Fruit fly (Drosophila melanogaster) whole organism, embryonic: ENCODE results near the gene CG4461.

Experiments
- Adf1 ChIP-seq: fragments of 200-800 bp; sonication (Bioruptor generic); IDR thresholded peaks from 2 replicates; pipeline ENCODE4 v1.3.6; 2022; ENCODE audit warnings: missing biosample characterization, missing genetic modification characterization
- CG11085 ChIP-seq: fragments of 200-800 bp; sonication (Bioruptor generic); IDR thresholded peaks from 2 replicates; pipeline ENCODE4 v1.3.6; 2022; ENCODE audit warnings: missing biosample characterization, missing genetic modification characterization
- CG11398 ChIP-seq: fragments of 200-800 bp; sonication (Bioruptor generic); optimal IDR thresholded peaks from 2 replicates; lab custom pipeline; 2016; ENCODE audit warnings: missing biosample characterization, missing genetic modification characterization
- CG15011 ChIP-seq: fragments of 200-800 bp; sonication (Bioruptor generic); optimal IDR thresholded peaks from 3 replicates; lab custom pipeline; 2018; ENCODE audit warnings: missing biosample characterization, mild to moderate bottlenecking, missing genetic modification characterization
- CG18599 ChIP-seq: fragments of 200-800 bp; sonication (Bioruptor generic); optimal IDR thresholded peaks from 3 replicates; lab custom pipeline; 2017; ENCODE audit warnings: missing biosample characterization, missing genetic modification characterization, mild to moderate bottlenecking, moderate library complexity, missing genetic modification reagents
- CG2120 ChIP-seq: fragments of 200-800 bp; sonication (Bioruptor generic); optimal IDR thresholded peaks from 3 replicates; lab custom pipeline; 2016; ENCODE audit warnings: missing biosample characterization, missing genetic modification characterization
- CG2889 ChIP-seq: fragments of 200-800 bp; sonication (Bioruptor generic); IDR thresholded peaks from 3 replicates; pipeline ENCODE4 v1.3.6; 2022; ENCODE audit warnings: missing biosample characterization, missing genetic modification characterization
- CG31441 ChIP-seq: fragments of 200-800 bp; sonication (Bioruptor generic); IDR thresholded peaks from 2 replicates; pipeline ENCODE4 v1.3.6; 2022; ENCODE audit warnings: missing biosample characterization, missing genetic modification characterization
- CG3407 ChIP-seq: fragments of 200-800 bp; sonication (Bioruptor generic); optimal IDR thresholded peaks from 2 replicates; lab custom pipeline; 2018; ENCODE audit warnings: missing biosample characterization, mild to moderate bottlenecking, missing genetic modification characterization
- CG34224 ChIP-seq: fragments of 200-800 bp; sonication (Bioruptor generic); IDR thresholded peaks from 3 replicates; pipeline ENCODE4 v1.3.6; 2022; ENCODE audit warnings: missing biosample characterization, missing genetic modification characterization; ENCODE audit not compliant: partially characterized antibody
- CG3726 ChIP-seq: fragments of 200-800 bp; sonication (Bioruptor generic); IDR thresholded peaks from 3 replicates; pipeline ENCODE4, ENCODE4 v1.3.6; 2022; ENCODE audit warnings: missing biosample characterization, missing genetic modification characterization
- CG3838 ChIP-seq: fragments of 200-800 bp; sonication (Bioruptor generic); optimal IDR thresholded peaks from 3 replicates; lab custom pipeline; 2016; ENCODE audit warnings: missing biosample characterization, missing genetic modification characterization
- CG4730 ChIP-seq: fragments of 200-800 bp; sonication (Bioruptor generic); IDR thresholded peaks from 2 replicates; pipeline ENCODE4 v1.3.6; 2022; ENCODE audit warnings: missing biosample characterization, missing genetic modification characterization
- CG5953 ChIP-seq: fragments of 200-800 bp; sonication (Bioruptor generic); IDR thresholded peaks from 2 replicates; pipeline ENCODE4 v1.3.6; 2022; ENCODE audit warnings: missing biosample characterization, missing genetic modification characterization
- CG6683 ChIP-seq: fragments of 200-800 bp; sonication (Bioruptor generic); optimal IDR thresholded peaks from 2 replicates; lab custom pipeline; 2017; ENCODE audit warnings: missing biosample characterization, mild to moderate bottlenecking, missing genetic modification characterization, missing genetic modification reagents
- CG6689 ChIP-seq: fragments of 200-800 bp; sonication (Bioruptor generic); IDR thresholded peaks from 2 replicates; pipeline ENCODE4 v1.3.6; 2022; ENCODE audit warnings: missing biosample characterization, missing genetic modification characterization
- CG6765 ChIP-seq: fragments of 200-800 bp; sonication (Bioruptor generic); optimal IDR thresholded peaks from 3 replicates; lab custom pipeline; 2017; ENCODE audit warnings: missing biosample characterization, mild to moderate bottlenecking, missing genetic modification characterization
- CG7745 ChIP-seq: fragments of 200-800 bp; sonication (Bioruptor generic); optimal IDR thresholded peaks from 2 replicates; lab custom pipeline; 2018; ENCODE audit warnings: missing biosample characterization, mild to moderate bottlenecking, missing genetic modification characterization, moderate library complexity
- CG8765 ChIP-seq: fragments of 200-800 bp; sonication (Bioruptor generic); IDR thresholded peaks from 2 replicates; pipeline ENCODE4 v1.3.6; 2022; ENCODE audit warnings: missing biosample characterization, missing genetic modification characterization
- CG8944 ChIP-seq: fragments of 200-800 bp; sonication (Bioruptor generic); optimal IDR thresholded peaks from 3 replicates; lab custom pipeline; 2016; ENCODE audit warnings: missing biosample characterization, missing genetic modification characterization
- Chrac-16 ChIP-seq: fragments of 200-800 bp; sonication (Bioruptor generic); optimal IDR thresholded peaks from 3 replicates; lab custom pipeline; 2016; ENCODE audit warnings: missing biosample characterization, missing genetic modification characterization
- Dref ChIP-seq: fragments of 200-800 bp; sonication (Bioruptor generic); IDR thresholded peaks from 2 replicates; pipeline ENCODE4 v1.3.6; 2022; ENCODE audit warnings: missing biosample characterization, missing genetic modification characterization
- E2f1 ChIP-seq: fragments of 200-800 bp; sonication (Bioruptor generic); IDR thresholded peaks from 2 replicates; pipeline ENCODE4 v1.3.6; 2022; ENCODE audit warnings: missing biosample characterization, missing genetic modification characterization
- Gug ChIP-seq: fragments of 200-800 bp; sonication (Bioruptor generic); IDR thresholded peaks from 4 replicates; pipeline ENCODE4 v1.3.6; 2022; ENCODE audit warnings: missing biosample characterization, missing genetic modification characterization
- Jarid2 ChIP-seq: fragments of 200-800 bp; sonication (Bioruptor generic); optimal IDR thresholded peaks from 3 replicates; lab custom pipeline; 2017; ENCODE audit warnings: mild to moderate bottlenecking, missing biosample characterization, missing genetic modification reagents, missing genetic modification characterization
- MBD-R2 ChIP-seq: fragments of 200-800 bp; sonication (Bioruptor generic); IDR thresholded peaks from 2 replicates; pipeline ENCODE4 v1.3.6; 2022; ENCODE audit warnings: missing biosample characterization, missing genetic modification characterization
- MESR4 ChIP-seq: fragments of 200-800 bp; sonication (Bioruptor generic); optimal IDR thresholded peaks from 2 replicates; lab custom pipeline; 2018; ENCODE audit warnings: missing biosample characterization, mild to moderate bottlenecking, missing genetic modification characterization, moderate library complexity
- Mrtf ChIP-seq: fragments of 200-800 bp; sonication (Bioruptor generic); IDR thresholded peaks from 3 replicates; pipeline ENCODE4 v1.3.6; 2022; ENCODE audit warnings: missing biosample characterization, missing genetic modification characterization
- Nf-YA ChIP-seq: fragments of 200-800 bp; sonication (Bioruptor generic); IDR thresholded peaks from 2 replicates; pipeline ENCODE4 v1.3.6; 2022; ENCODE audit warnings: missing biosample characterization, missing genetic modification characterization
- Side ChIP-seq: fragments of 200-800 bp; sonication (Bioruptor generic); optimal IDR thresholded peaks from 2 replicates; lab custom pipeline; 2016; ENCODE audit warnings: missing biosample characterization, missing genetic modification characterization
- Sin3A ChIP-seq: fragments of >200 bp; optimal IDR thresholded peaks from 2 replicates; lab custom pipeline; 2018
- Six4 ChIP-seq: fragments of 200-800 bp; sonication (Bioruptor generic); optimal IDR thresholded peaks from 2 replicates; lab custom pipeline; 2016; ENCODE audit warnings: missing biosample characterization, missing genetic modification characterization
- ac ChIP-seq: fragments of 200-800 bp; sonication (Bioruptor generic); optimal IDR thresholded peaks from 3 replicates; lab custom pipeline; 2017; ENCODE audit warnings: missing biosample characterization, mild to moderate bottlenecking, missing genetic modification characterization
- amos ChIP-seq: fragments of 200-800 bp; sonication (Bioruptor generic); IDR thresholded peaks from 2 replicates; pipeline ENCODE4 v1.3.6; 2022; ENCODE audit warnings: missing biosample characterization, missing genetic modification characterization; ENCODE audit not compliant: partially characterized antibody
- btn ChIP-seq: fragments of 200-800 bp; sonication (Bioruptor generic); optimal IDR thresholded peaks from 2 replicates; lab custom pipeline; 2016; ENCODE audit warnings: missing biosample characterization, missing genetic modification characterization
- cas ChIP-seq: fragments of 200-800 bp; sonication (Bioruptor generic); IDR thresholded peaks from 2 replicates; pipeline ENCODE4 v1.3.6; 2022; ENCODE audit warnings: missing biosample characterization, missing genetic modification characterization
- fd64A ChIP-seq: fragments of 200-800 bp; sonication (Bioruptor generic); optimal IDR thresholded peaks from 3 replicates; lab custom pipeline; 2018; ENCODE audit warnings: missing biosample characterization, mild to moderate bottlenecking, missing genetic modification characterization
- fru ChIP-seq: fragments of >200 bp; optimal IDR thresholded peaks from 2 replicates; lab custom pipeline; 2017
- hth ChIP-seq: fragments of >200 bp; optimal IDR thresholded peaks from 2 replicates; lab custom pipeline; 2017; ENCODE audit warnings: inconsistent platforms
- ken ChIP-seq: fragments of 200-800 bp; sonication (Bioruptor generic); IDR thresholded peaks from 3 replicates; pipeline ENCODE4 v1.3.6; 2022; ENCODE audit warnings: missing biosample characterization, missing genetic modification characterization
- lilli ChIP-seq: fragments of 200-800 bp; sonication (Bioruptor generic); optimal IDR thresholded peaks from 3 replicates; lab custom pipeline; 2016; ENCODE audit warnings: missing biosample characterization, missing genetic modification characterization
- maf-S ChIP-seq: fragments of 200-800 bp; sonication (Bioruptor generic); optimal IDR thresholded peaks from 2 replicates; lab custom pipeline; 2016; ENCODE audit warnings: missing biosample characterization, missing genetic modification characterization
- nerfin-1 ChIP-seq: fragments of 200-800 bp; sonication (Bioruptor generic); optimal IDR thresholded peaks from 3 replicates; lab custom pipeline; 2019; ENCODE audit warnings: missing biosample characterization, mild to moderate bottlenecking, missing genetic modification characterization, moderate library complexity
- pho ChIP-seq: fragments of 200-800 bp; sonication (Bioruptor generic); optimal IDR thresholded peaks from 2 replicates; lab custom pipeline; 2016; ENCODE audit warnings: missing biosample characterization, missing genetic modification characterization
- phol ChIP-seq: fragments of 200-800 bp; sonication (Bioruptor generic); optimal IDR thresholded peaks from 3 replicates; lab custom pipeline; 2018; ENCODE audit warnings: missing biosample characterization, mild to moderate bottlenecking, missing genetic modification characterization, moderate library complexity
- pros ChIP-seq: fragments of 200-800 bp; sonication (Bioruptor generic); optimal IDR thresholded peaks from 3 replicates; lab custom pipeline; 2019; ENCODE audit warnings: missing biosample characterization, mild to moderate bottlenecking, missing genetic modification characterization, moderate library complexity
- psq ChIP-seq: fragments of 200-800 bp; sonication (Bioruptor generic); optimal IDR thresholded peaks from 2 replicates; lab custom pipeline; 2017; ENCODE audit warnings: missing biosample characterization, missing genetic modification characterization
- slbo ChIP-seq: fragments of 200-800 bp; sonication (Bioruptor generic); IDR thresholded peaks from 2 replicates; pipeline ENCODE4 v1.3.6; 2022; ENCODE audit warnings: missing biosample characterization, missing genetic modification characterization
- ssp ChIP-seq: fragments of 200-800 bp; sonication (Bioruptor generic); IDR thresholded peaks from 2 replicates; pipeline ENCODE4 v1.3.6; 2022; ENCODE audit warnings: missing biosample characterization, missing genetic modification characterization
- tin ChIP-seq: fragments of 200-800 bp; sonication (Bioruptor generic); optimal IDR thresholded peaks from 3 replicates; lab custom pipeline; 2016; ENCODE audit warnings: missing biosample characterization, missing genetic modification characterization
- wdn ChIP-seq: fragments of 200-800 bp; sonication (Bioruptor generic); IDR thresholded peaks from 2 replicates; pipeline ENCODE4 v1.3.6; 2022; ENCODE audit warnings: missing biosample characterization, missing genetic modification characterization

The CG4461 gene

dm6 chr3L:9422636-9423419 lies 47.6 kb downstream of the CG4461 start, which contains the start of gene aay (continued):
- TF ChIP-seq slbo (GFP tag; lab: Robert Waterston, UW) (peak; percentile 99), lilli (GFP tag; lab: Kevin White, UChicago) (peak; percentile 99), CG2120 (peak; percentile 99), CG11398 (peak; percentile 95), CG8944 (peak; percentile 95), maf-S (GFP tag; lab: Kevin White, UChicago) (peak; percentile 95), CG15011 (GFP tag; lab: Kevin White, UChicago) (peak; percentile 98), CG11085 (GFP tag; lab: Robert Waterston, UW) (peak; percentile 96), CG3407 (peak; percentile 98), Sin3A (lab: Kevin White, UChicago) (no peak), Chrac-16 (GFP tag; lab: Kevin White, UChicago) (peak; percentile 99), Six4 (peak; percentile 99), Side (peak; percentile 95), ac (GFP tag; lab: Kevin White, UChicago) (peak; percentile 98), Nf-YA (GFP tag; lab: Robert Waterston, UW) (peak; percentile 97), CG6683 (peak; percentile 97), fd64A (GFP tag; lab: Kevin White, UChicago) (peak; percentile 97), fru (no peak), MESR4 (GFP tag; lab: Kevin White, UChicago) (peak; percentile 87), nerfin-1 (tag; lab: Kevin White, UChicago) (peak; percentile 98), phol (tag; lab: Kevin White, UChicago) (peak; percentile 99), cas (peak; percentile 93), amos (GFP tag; lab: Robert Waterston, UW) (no peak), CG4730 (GFP tag; lab: Robert Waterston, UW) (peak; percentile 97), MBD-R2 (GFP tag; lab: Robert Waterston, UW) (peak; percentile 94), Mrtf (GFP tag; lab: Robert Waterston, UW) (peak; percentile 97), CG6765 (peak; percentile 98), btn (GFP tag; lab: Kevin White, UChicago) (peak; percentile 96), ssp (GFP tag; lab: Robert Waterston, UW) (peak; percentile 92), wdn (GFP tag; lab: Robert Waterston, UW) (peak; percentile 95), CG8765 (GFP tag; lab: Robert Waterston, UW) (peak; percentile 98), CG34224 (GFP tag; lab: Robert Waterston, UW) (peak; percentile 57; the same call in 2 of the 3 replicates), Jarid2 (GFP tag; lab: Kevin White, UChicago) (peak; percentile 92), CG18599 (GFP tag; lab: Kevin White, UChicago) (peak; percentile 99), CG5953 (GFP tag; lab: Robert Waterston, UW) (peak; percentile 97), psq (GFP tag; lab: Kevin White, UChicago) (peak; percentile 96), hth (lab: Kevin White, UChicago) (no peak), CG7745 (peak; percentile 88), CG31441 (peak; percentile 99), pho (peak; percentile 98), Adf1 (GFP tag; lab: Robert Waterston, UW) (peak; percentile 87), ken (GFP tag; lab: Robert Waterston, UW) (peak; percentile 97), CG3726 (GFP tag; lab: Robert Waterston, UW) (peak; percentile 98), Dref (GFP tag; lab: Robert Waterston, UW) (peak; percentile 40), E2f1 (GFP tag; lab: Robert Waterston, UW) (peak; percentile 98), CG6689 (GFP tag; lab: Robert Waterston, UW) (peak; percentile 98), pros (peak; percentile 87), Gug (GFP tag; lab: Robert Waterston, UW) (peak; percentile 97), CG3838 (GFP tag; lab: Kevin White, UChicago) (peak; percentile 97), CG2889 (GFP tag; lab: Robert Waterston, UW) (peak; percentile 97), tin (peak; percentile 98)
